Worm (Caenorhabditis elegans): ENCODE results near the gene F22B5.6.

DNA sequence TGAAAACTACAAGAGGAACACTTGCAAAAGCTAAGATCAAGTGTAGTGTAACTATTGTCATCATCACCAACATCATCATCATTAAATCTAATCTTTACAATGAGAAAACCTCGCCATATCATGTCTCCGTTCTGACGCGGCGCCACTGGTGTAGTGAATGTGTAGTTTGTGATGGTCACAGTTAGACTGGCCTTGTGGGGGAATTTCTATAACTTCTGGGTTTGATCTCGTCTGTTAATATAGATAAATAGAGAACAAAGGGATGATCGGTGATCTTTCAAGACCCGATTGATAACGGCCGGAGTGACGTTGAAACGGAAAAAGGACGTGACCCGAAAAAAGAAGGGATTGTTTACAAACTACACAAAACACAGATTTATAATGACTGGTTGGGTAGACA is 15.2 kb downstream of the F22B5.6 start:
- TF ChIP-seq tbx-11 (GFP tag; IDR thresholded peaks at IDR 0.05) (no peak), ceh-13 (GFP tag; optimal IDR thresholded peaks at IDR 0.05) (no peak), F13C5.2 (tag; optimal IDR thresholded peaks at IDR 0.05) (no peak), hnd-1 (tag; optimal IDR thresholded peaks at IDR 0.05) (no peak), ama-1 (optimal IDR thresholded peaks at IDR 0.05) (no peak), flt-1 (GFP tag; IDR thresholded peaks at IDR 0.05) (no peak), ets-7 (tag; optimal IDR thresholded peaks at IDR 0.05) (no peak), hmbx-1 (tag; optimal IDR thresholded peaks at IDR 0.05) (no peak)
